Worm (Caenorhabditis elegans): Measurements from ENCODE around the gene unc-98.

unc-98 gene

DNA sequence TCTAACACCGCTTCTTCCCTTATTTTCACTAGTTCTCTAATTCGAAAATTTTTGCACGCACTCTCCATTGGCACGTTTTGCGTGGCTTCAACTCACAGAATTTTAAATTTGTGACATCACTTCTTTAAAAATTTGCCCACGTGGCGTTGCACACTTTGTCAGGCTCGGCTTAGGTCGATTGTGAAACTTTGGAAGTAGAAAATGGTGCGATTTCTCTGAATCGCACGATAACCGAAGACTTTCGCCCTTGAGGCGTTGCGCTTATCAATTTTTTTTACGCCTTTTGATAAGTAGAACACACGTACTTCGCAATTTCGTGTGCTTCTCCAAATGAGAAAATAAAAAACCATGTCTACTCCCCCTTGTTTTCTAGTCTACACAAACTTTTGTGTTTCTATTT lies 4.9 kb upstream of the unc-98 start (continued):
- TF ChIP-seq hif-1 (tag; optimal IDR thresholded peaks at IDR 0.05), result no peak
- TF ChIP-seq madf-9 (GFP tag; conservative IDR thresholded peaks at IDR 0.05), result no peak
- TF ChIP-seq saeg-2 (GFP tag; IDR thresholded peaks at IDR 0.05), result no peak
- TF ChIP-seq lin-15B (tag; optimal IDR thresholded peaks at IDR 0.05), result no peak
- no peak for TF ChIP-seq zag-1 (tag; optimal IDR thresholded peaks at IDR 0.05)
- no peak for TF ChIP-seq cey-2 (tag; optimal IDR thresholded peaks at IDR 0.05; ENCODE audit: borderline replicate concordance, insufficient read depth)
- TF ChIP-seq ceh-20 (GFP tag; IDR thresholded peaks at IDR 0.05), result no peak
- no peak for TF ChIP-seq egl-43 (GFP tag; IDR thresholded peaks at IDR 0.05)
- TF ChIP-seq pqm-1 (tag; optimal IDR thresholded peaks at IDR 0.05), result peak; percentile 88
- TF ChIP-seq nhr-76 (tag; optimal IDR thresholded peaks at IDR 0.05), result no peak
- no peak for TF ChIP-seq arid-1 (GFP tag; conservative IDR thresholded peaks at IDR 0.05)
- TF ChIP-seq dpl-1 (GFP tag; optimal IDR thresholded peaks at IDR 0.05), result no peak
- no peak for TF ChIP-seq mxl-2 (GFP tag; conservative IDR thresholded peaks at IDR 0.05)
- no peak for TF ChIP-seq snpc-1.2 (GFP tag; IDR thresholded peaks at IDR 0.05)
- no peak for TF ChIP-seq ztf-7 (tag; optimal IDR thresholded peaks at IDR 0.05)
- no peak for TF ChIP-seq ceh-82 (tag; optimal IDR thresholded peaks at IDR 0.05)

DNA sequence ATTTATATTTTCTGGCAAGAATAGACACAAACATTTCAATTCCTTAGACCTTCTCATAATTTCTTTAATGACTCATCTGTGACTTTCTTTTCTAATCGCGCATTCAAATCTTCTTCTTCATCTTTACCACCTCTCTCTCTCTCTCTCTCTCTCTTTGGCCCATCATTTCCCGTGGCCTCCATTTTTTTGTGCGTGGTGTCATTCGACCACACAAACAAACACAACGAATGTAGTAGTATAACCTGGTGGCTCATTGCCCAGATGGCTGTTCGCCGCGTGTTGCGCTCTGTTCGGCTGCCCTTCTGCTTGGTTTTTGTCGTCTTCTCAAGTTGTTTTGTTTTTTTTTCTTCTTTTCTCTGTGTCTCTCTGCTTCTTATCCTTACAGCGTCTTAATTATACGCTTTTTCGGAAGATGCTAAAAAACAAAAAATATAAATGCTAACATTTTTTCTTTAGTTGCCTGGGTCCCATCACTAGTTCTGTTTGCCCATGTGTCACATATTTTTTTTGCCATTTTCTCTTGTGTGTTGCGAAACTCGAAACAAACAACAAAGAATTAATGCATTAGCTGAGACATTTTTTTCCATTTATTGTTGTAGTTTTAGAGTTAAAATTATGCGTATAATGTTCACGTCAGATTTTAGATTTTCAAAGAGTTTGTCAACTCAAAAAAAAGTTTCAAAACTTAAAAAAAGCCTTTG lies 4.2 kb upstream of the unc-98 start:
- TF ChIP-seq nhr-10 (tag; optimal IDR thresholded peaks at IDR 0.05), result no peak
- TF ChIP-seq nhr-111 (GFP tag; optimal IDR thresholded peaks at IDR 0.05), result no peak
- no peak for TF ChIP-seq ces-1 (GFP tag; optimal IDR thresholded peaks at IDR 0.05)
- TF ChIP-seq nhr-41 (GFP tag; IDR thresholded peaks at IDR 0.05), result no peak
- peak; percentile 68 for TF ChIP-seq mep-1 (tag; optimal IDR thresholded peaks at IDR 0.05)
- no peak for TF ChIP-seq Y75B8A.6 (GFP tag; IDR thresholded peaks at IDR 0.05)
- no peak for TF ChIP-seq lim-7 (GFP tag; IDR thresholded peaks at IDR 0.05)
- no peak for TF ChIP-seq mes-2 (tag; optimal IDR thresholded peaks at IDR 0.05; ENCODE audit: poor library complexity, severe bottlenecking)
- TF ChIP-seq hlh-30 (tag; optimal IDR thresholded peaks at IDR 0.05; ENCODE audit: insufficient read depth), result peak; percentile 38
- TF ChIP-seq ama-1 (optimal IDR thresholded peaks at IDR 0.05), result no peak
- TF ChIP-seq dmd-8 (GFP tag; IDR thresholded peaks at IDR 0.05), result no peak
- no peak for TF ChIP-seq daf-19 (GFP tag; conservative IDR thresholded peaks at IDR 0.05)
- TF ChIP-seq vab-7 (GFP tag; IDR thresholded peaks at IDR 0.05), result no peak
- TF ChIP-seq lin-15B (tag; optimal IDR thresholded peaks at IDR 0.05), result no peak
- TF ChIP-seq nhr-42 (GFP tag; IDR thresholded peaks at IDR 0.05), result no peak
- no peak for TF ChIP-seq skn-1 (tag; optimal IDR thresholded peaks at IDR 0.05)
- TF ChIP-seq snpc-1.2 (GFP tag; IDR thresholded peaks at IDR 0.05), result no peak
- TF ChIP-seq mdl-1 (tag; optimal IDR thresholded peaks at IDR 0.05), result peak in 1 of 2 experiments; percentile 46
- no peak for TF ChIP-seq unc-130 (GFP tag; optimal IDR thresholded peaks at IDR 0.05)
- no peak for TF ChIP-seq hif-1 (tag; optimal IDR thresholded peaks at IDR 0.05)
- TF ChIP-seq ZK546.5 (tag; optimal IDR thresholded peaks at IDR 0.05), result no peak
- no peak for TF ChIP-seq spr-3 (GFP tag; optimal IDR thresholded peaks at IDR 0.05)
- TF ChIP-seq sdz-12 (GFP tag; optimal IDR thresholded peaks at IDR 0.05), result no peak
- no peak for TF ChIP-seq egl-43 (GFP tag; IDR thresholded peaks at IDR 0.05)
- TF ChIP-seq unc-39 (tag; optimal IDR thresholded peaks at IDR 0.05), result no peak
- no peak for TF ChIP-seq T26A8.4 (GFP tag; IDR thresholded peaks at IDR 0.05)
- TF ChIP-seq R02D3.7 (tag; optimal IDR thresholded peaks at IDR 0.05), result no peak
- no peak for TF ChIP-seq lin-29 (GFP tag; IDR thresholded peaks at IDR 0.05)
- no peak for TF ChIP-seq ctbp-1 (GFP tag; IDR thresholded peaks at IDR 0.05)
- no peak for TF ChIP-seq ztf-11 (tag; optimal IDR thresholded peaks at IDR 0.05)
- TF ChIP-seq arid-1 (GFP tag; conservative IDR thresholded peaks at IDR 0.05), result no peak
- TF ChIP-seq gei-8 (GFP tag; optimal IDR thresholded peaks at IDR 0.05), result no peak
- peak in 1 of 2 experiments; percentile 28 for TF ChIP-seq unc-62 (GFP tag; optimal IDR thresholded peaks at IDR 0.05 in 1 of 2)
- no peak for TF ChIP-seq unc-62 (tag; optimal IDR thresholded peaks at IDR 0.05)
- peak; percentile 13 for TF ChIP-seq ztf-7 (tag; optimal IDR thresholded peaks at IDR 0.05)
- TF ChIP-seq ceh-20 (GFP tag; IDR thresholded peaks at IDR 0.05), result no peak
- TF ChIP-seq nhr-11 (tag; optimal IDR thresholded peaks at IDR 0.05), result no peak
- TF ChIP-seq rbr-2 (tag; optimal IDR thresholded peaks at IDR 0.05), result no peak
- no peak for TF ChIP-seq zfp-2 (tag; optimal IDR thresholded peaks at IDR 0.05)
- no peak for TF ChIP-seq madf-9 (GFP tag; conservative IDR thresholded peaks at IDR 0.05)
- TF ChIP-seq dve-1 (tag; optimal IDR thresholded peaks at IDR 0.05; ENCODE audit: insufficient read depth), result no peak
